Worm (Caenorhabditis elegans) whole organism, early embryonic: ENCODE results near the gene Y56A3A.6.
"Not testable (repeated sequence)": the region's sequence is repeated elsewhere in the genome, so short reads cannot be mapped to it uniquely, and the experiment has no call there.

Experiments used
- B0310.2 ChIP-seq: sonication (generic microtip); optimal IDR thresholded peaks from 2 replicates; lab custom pipeline; 2016; ENCODE audit warnings: mild to moderate bottlenecking, missing genetic modification characterization, missing compliant biosample characterization
- F13C5.2 ChIP-seq: sonication (generic microtip); optimal IDR thresholded peaks from 2 replicates; lab custom pipeline; 2017; ENCODE audit warnings: mild to moderate bottlenecking, missing genetic modification characterization, inconsistent platforms, missing compliant biosample characterization
- aly-1 ChIP-seq: sonication (generic microtip); optimal IDR thresholded peaks from 2 replicates; lab custom pipeline; 2016; ENCODE audit warnings: missing genetic modification characterization, missing compliant biosample characterization
- ama-1 ChIP-seq: fragments of 150-350 bp; optimal IDR thresholded peaks from 2 replicates; lab custom pipeline; 2014
- ceh-13 ChIP-seq: fragments of 200-800 bp; sonication (Bioruptor generic); optimal IDR thresholded peaks from 2 replicates; lab custom pipeline; 2018; ENCODE audit warnings: mild to moderate bottlenecking, missing genetic modification characterization, missing compliant biosample characterization
- ceh-36 ChIP-seq: sonication (generic microtip); optimal IDR thresholded peaks from 2 replicates; lab custom pipeline; 2016; ENCODE audit warnings: missing genetic modification characterization, inconsistent platforms, missing compliant biosample characterization
- ets-7 ChIP-seq: sonication (generic microtip); optimal IDR thresholded peaks from 2 replicates; lab custom pipeline; 2016; ENCODE audit warnings: missing genotype, missing genetic modification characterization, missing compliant biosample characterization
- flt-1 ChIP-seq: fragments of 200-800 bp; sonication (Bioruptor generic); IDR thresholded peaks from 2 replicates; pipeline ENCODE4 v1.3.6; 2022; ENCODE audit warnings: missing genetic modification characterization, missing compliant biosample characterization
- hmbx-1 ChIP-seq: sonication (generic microtip); optimal IDR thresholded peaks from 2 replicates; lab custom pipeline; 2016; ENCODE audit warnings: mild to moderate bottlenecking, missing genetic modification characterization, missing compliant biosample characterization
- hmg-4 ChIP-seq: fragments of 200-800 bp; sonication (Bioruptor generic); optimal IDR thresholded peaks from 2 replicates; lab custom pipeline; 2018; ENCODE audit warnings: mild to moderate bottlenecking, missing genetic modification characterization, missing compliant biosample characterization
- hnd-1 ChIP-seq: sonication (generic microtip); optimal IDR thresholded peaks from 2 replicates; lab custom pipeline; 2016; ENCODE audit warnings: missing genetic modification characterization, missing compliant biosample characterization
- pes-1 ChIP-seq: fragments of 200-800 bp; sonication (Bioruptor generic); IDR thresholded peaks from 2 replicates; pipeline ENCODE4 v1.3.6; 2022; ENCODE audit warnings: missing genetic modification reagents, missing genetic modification characterization, missing compliant biosample characterization
- scrt-1 ChIP-seq: fragments of 200-800 bp; sonication (Bioruptor generic); IDR thresholded peaks from 2 replicates; pipeline ENCODE4 v1.3.6; 2022; ENCODE audit warnings: missing genetic modification characterization, missing compliant biosample characterization
- sea-1 ChIP-seq: fragments of 200-800 bp; sonication (Bioruptor generic); conservative IDR thresholded peaks from 2 replicates; pipeline ENCODE4 v1.3.6; 2022; ENCODE audit warnings: missing genetic modification characterization, missing compliant biosample characterization
- tbx-11 ChIP-seq: fragments of 200-800 bp; sonication (Bioruptor generic); IDR thresholded peaks from 2 replicates; pipeline ENCODE4 v1.3.6; 2022; ENCODE audit warnings: missing genetic modification characterization, missing compliant biosample characterization
- tbx-37 ChIP-seq: fragments of 200-800 bp; sonication (Bioruptor generic); conservative IDR thresholded peaks from 2 replicates; pipeline ENCODE4 v1.3.6; 2022; ENCODE audit warnings: missing genetic modification reagents, missing genetic modification characterization, missing compliant biosample characterization
- tra-4 ChIP-seq: sonication (generic microtip); optimal IDR thresholded peaks from 2 replicates; lab custom pipeline; 2017; ENCODE audit warnings: missing genetic modification characterization, missing compliant biosample characterization

Gene Y56A3A.6

DNA sequence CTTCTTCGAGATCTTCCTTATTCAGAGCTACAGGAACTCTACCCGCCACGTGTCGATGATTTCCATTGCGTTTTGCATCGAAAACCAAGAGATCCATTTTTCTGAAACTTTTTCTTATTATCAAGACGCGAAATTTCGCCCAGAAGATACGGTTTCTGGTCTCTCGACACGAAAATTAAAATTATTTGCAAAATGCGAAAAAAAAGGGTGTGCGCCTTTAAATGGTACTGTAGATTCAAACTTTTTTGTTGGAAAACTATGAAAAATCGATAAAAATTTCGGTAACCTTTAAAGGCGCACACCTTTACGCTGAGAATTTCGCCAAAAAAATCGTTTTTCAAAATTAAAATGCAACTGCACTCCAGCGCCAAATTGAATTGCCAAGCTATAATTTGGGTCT is 19.6 kb upstream of the Y56A3A.6 start, which contains the start of gene tsen-2:
Gene tsen-2 (minus strand): TSS at position 101 of the 400 bp plus-strand sequence.
- TF ChIP-seq scrt-1 (GFP tag; lab: Robert Waterston, UW) (no peak), hmbx-1 (no peak), pes-1 (GFP tag; lab: Robert Waterston, UW) (no peak), ceh-13 (GFP tag; lab: Kevin White, UChicago) (no peak), ceh-36 (tag; lab: Kevin White, UChicago) (no peak), flt-1 (GFP tag; lab: Robert Waterston, UW) (no peak), ets-7 (tag; lab: Kevin White, UChicago) (no peak)

DNA sequence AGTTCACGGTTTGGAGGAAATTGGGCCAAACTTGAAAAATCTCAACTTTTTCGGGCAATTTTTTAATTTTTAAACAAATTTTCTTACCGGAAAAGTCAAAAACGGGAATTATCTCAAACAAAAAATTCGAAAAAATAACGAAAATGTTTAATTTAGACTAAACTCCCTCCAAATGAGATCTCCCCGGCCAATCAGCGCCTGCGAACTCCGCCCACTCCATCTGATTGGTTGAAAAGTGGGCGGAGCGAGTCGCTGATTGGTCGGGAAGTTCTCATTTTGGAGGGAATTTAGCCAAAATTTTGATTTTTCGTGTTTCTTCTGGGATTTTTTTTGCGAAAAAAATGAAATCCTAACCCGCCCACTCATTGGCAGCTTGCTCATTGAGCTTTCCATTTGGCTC is 18.0 kb upstream of the Y56A3A.6 start:
- TF ChIP-seq ceh-13 (GFP tag; lab: Kevin White, UChicago) (no peak), flt-1 (GFP tag; lab: Robert Waterston, UW) (no peak), ama-1 (lab: Kevin White, UChicago) (no peak), pes-1 (GFP tag; lab: Robert Waterston, UW) (no peak), tbx-37 (GFP tag; lab: Robert Waterston, UW) (no peak), B0310.2 (tag; lab: Kevin White, UChicago) (no peak), ceh-36 (tag; lab: Kevin White, UChicago) (no peak), F13C5.2 (tag; lab: Kevin White, UChicago) (no peak), ets-7 (tag; lab: Kevin White, UChicago) (no peak), sea-1 (GFP tag; lab: Robert Waterston, UW) (no peak), hmbx-1 (no peak), tra-4 (tag; lab: Kevin White, UChicago) (no peak)

DNA sequence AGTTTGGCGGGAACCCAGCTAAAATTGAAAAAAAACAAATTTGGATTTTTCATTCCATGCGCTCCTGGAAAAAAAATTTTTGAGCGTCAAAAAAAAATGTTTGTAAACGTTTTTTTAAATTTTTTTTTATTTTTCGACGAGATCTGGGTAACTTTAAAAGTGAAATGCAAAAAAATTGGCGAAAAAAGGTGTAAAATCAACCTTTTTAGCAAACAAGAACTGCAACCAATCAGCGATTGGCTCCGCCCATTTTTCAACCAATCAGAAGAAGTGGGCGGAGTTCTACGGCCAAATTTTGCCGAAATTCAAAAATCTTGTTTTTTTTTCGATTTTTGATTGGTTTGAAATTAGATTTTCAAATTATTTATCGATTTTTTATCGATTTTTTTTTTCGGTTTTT is 16.9 kb upstream of the Y56A3A.6 start:
- no peak for TF ChIP-seq ets-7 (tag; lab: Kevin White, UChicago)
- no peak for TF ChIP-seq hmbx-1
- no peak for TF ChIP-seq tra-4 (tag; lab: Kevin White, UChicago)
- no peak for TF ChIP-seq hmg-4 (GFP tag; lab: Kevin White, UChicago)
- no peak for TF ChIP-seq F13C5.2 (tag; lab: Kevin White, UChicago)
- TF ChIP-seq ceh-36 (tag; lab: Kevin White, UChicago), result no peak
- no peak for TF ChIP-seq ceh-13 (GFP tag; lab: Kevin White, UChicago)
- no peak for TF ChIP-seq tbx-37 (GFP tag; lab: Robert Waterston, UW)
- no peak for TF ChIP-seq hnd-1 (tag; lab: Kevin White, UChicago)
- TF ChIP-seq scrt-1 (GFP tag; lab: Robert Waterston, UW), result no peak
- no peak for TF ChIP-seq sea-1 (GFP tag; lab: Robert Waterston, UW)
- no peak for TF ChIP-seq pes-1 (GFP tag; lab: Robert Waterston, UW)
- no peak for TF ChIP-seq B0310.2 (tag; lab: Kevin White, UChicago)
- no peak for TF ChIP-seq flt-1 (GFP tag; lab: Robert Waterston, UW)
- TF ChIP-seq tbx-11 (GFP tag; lab: Robert Waterston, UW), result no peak
- no peak for TF ChIP-seq ama-1 (lab: Kevin White, UChicago)
- TF ChIP-seq aly-1 (tag; lab: Kevin White, UChicago), result no peak

DNA sequence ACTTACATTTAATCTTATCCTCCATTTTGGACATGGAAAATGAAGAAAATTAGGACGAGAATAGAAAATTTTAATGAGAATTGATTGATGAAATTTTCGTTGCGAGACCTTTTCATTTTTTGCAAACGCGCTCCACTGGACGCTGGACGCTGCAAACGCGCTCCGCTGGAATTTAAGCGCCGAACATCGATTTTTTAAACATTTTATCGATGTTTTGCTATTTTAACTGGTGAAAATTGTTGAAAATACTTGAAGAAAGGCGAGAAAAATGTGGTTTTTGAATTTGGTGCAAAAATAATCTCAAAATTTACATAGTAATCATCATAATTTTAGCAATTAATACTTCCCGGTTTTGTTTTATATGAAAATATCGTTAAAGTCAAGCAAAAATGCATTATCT is 14.3 kb upstream of the Y56A3A.6 start, which contains the start of gene Y56A3A.41:
Gene Y56A3A.41 (minus strand): TSS at position 101 of the 400 bp plus-strand sequence.
- no peak for TF ChIP-seq tbx-37 (GFP tag; lab: Robert Waterston, UW)
- TF ChIP-seq ama-1 (lab: Kevin White, UChicago), result no peak
- no peak for TF ChIP-seq hmg-4 (GFP tag; lab: Kevin White, UChicago)
- no peak for TF ChIP-seq hmbx-1
- TF ChIP-seq pes-1 (GFP tag; lab: Robert Waterston, UW), result no peak
- TF ChIP-seq tra-4 (tag; lab: Kevin White, UChicago), result no peak
- TF ChIP-seq flt-1 (GFP tag; lab: Robert Waterston, UW), result no peak

DNA sequence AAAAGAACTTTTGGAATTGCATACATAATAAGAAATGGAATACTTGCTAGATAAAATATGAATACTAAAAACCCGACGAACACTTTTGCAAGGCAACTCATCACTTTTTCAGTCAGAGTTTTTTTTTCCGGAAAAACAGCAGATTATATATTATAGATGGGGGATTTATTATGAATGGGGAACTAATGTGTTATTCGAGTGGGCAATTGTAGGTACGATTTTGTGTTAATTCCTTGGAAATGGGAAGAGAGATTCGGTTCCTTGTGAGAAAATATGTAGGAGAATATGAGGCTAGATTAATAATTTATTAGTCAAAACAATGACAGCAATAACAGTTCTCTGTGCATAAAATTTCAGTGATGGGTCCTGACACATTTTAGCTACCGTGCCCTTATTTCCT is 12.7 kb upstream of the Y56A3A.6 start, which contains the start of gene faah-5:
Gene faah-5 (minus strand): TSS at position 101 of the 400 bp plus-strand sequence.
- no peak for TF ChIP-seq ceh-13 (GFP tag; lab: Kevin White, UChicago)
- no peak for TF ChIP-seq scrt-1 (GFP tag; lab: Robert Waterston, UW)
- TF ChIP-seq sea-1 (GFP tag; lab: Robert Waterston, UW), result no peak
- no peak for TF ChIP-seq F13C5.2 (tag; lab: Kevin White, UChicago)
- no peak for TF ChIP-seq pes-1 (GFP tag; lab: Robert Waterston, UW)
- TF ChIP-seq hnd-1 (tag; lab: Kevin White, UChicago), result no peak

DNA sequence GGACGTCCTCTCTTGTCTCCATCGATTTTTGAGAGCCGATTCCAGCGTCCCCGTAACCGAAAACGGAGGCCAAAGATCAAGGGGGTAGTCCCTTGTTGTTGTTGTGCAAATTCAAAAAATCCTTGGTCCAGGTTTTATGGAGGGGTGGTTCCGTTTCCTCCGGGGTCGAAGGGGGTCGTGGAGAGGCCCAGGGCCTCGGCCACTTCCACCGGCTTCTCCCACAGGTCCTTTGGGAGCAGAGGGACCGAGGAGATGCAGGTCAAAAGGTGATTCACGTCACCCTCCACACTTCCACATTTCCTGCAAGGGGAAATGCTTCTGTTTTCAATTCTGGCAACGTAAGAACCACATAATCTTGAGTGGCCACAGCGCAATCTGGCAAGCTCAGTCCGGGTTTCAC is 5.1 kb upstream of the Y56A3A.6 start, which contains the start of gene fbxb-22:
Gene fbxb-22 (minus strand): TSS at position 61 of the 400 bp plus-strand sequence.
- TF ChIP-seq aly-1 (tag; lab: Kevin White, UChicago); ama-1 (lab: Kevin White, UChicago); F13C5.2 (tag; lab: Kevin White, UChicago): not testable (repeated sequence)

DNA sequence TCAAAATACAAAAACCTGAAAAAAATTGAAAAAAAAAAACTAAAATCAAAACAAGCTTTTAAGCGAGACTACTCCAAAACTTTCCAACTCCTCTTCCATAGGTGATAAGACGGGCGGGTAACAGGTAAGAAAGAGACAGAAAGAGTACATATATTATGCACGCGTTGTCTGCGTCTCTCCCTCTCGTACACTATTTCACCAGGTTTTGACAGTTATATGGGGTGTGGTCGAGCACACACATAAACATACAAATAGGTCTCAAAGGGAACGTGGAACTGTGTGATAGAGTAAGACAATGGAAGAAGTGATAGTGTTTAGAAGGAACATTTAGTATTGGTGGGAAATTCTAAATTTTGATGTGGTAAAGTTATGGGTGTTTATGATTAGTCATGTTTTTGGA is 2.9 kb upstream of the Y56A3A.6 start:
- no peak for TF ChIP-seq hnd-1 (tag; lab: Kevin White, UChicago)

DNA sequence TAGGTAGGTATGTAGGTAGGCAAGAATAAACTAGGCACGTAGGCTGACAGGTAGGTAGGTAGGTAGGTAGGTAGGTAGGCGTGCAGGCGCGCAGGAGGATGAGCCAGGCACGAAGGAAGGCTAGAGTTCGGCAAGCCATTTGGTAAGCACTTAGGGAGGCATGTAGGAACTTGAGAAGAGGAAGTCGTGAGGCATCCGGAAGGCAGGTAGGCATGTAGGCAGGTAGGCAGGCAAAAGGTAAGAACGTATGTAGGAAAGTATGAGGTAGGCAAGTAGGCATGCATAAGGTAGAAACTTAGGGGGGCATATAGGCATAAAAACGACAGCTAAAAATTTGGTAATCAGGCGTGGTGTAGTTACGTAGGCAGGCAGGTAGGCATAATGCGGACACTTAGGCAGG is 2.5 kb downstream of the Y56A3A.6 start:
- no peak for TF ChIP-seq ets-7 (tag; lab: Kevin White, UChicago)
- TF ChIP-seq aly-1 (tag; lab: Kevin White, UChicago), result no peak
- TF ChIP-seq ceh-13 (GFP tag; lab: Kevin White, UChicago), result no peak
- TF ChIP-seq hnd-1 (tag; lab: Kevin White, UChicago), result no peak
- no peak for TF ChIP-seq pes-1 (GFP tag; lab: Robert Waterston, UW)
- no peak for TF ChIP-seq sea-1 (GFP tag; lab: Robert Waterston, UW)
- TF ChIP-seq flt-1 (GFP tag; lab: Robert Waterston, UW), result no peak
- TF ChIP-seq ama-1 (lab: Kevin White, UChicago), result no peak
- no peak for TF ChIP-seq hmbx-1
- no peak for TF ChIP-seq tra-4 (tag; lab: Kevin White, UChicago)
